Fruit fly (Drosophila melanogaster) ovary, adult (tissue): ENCODE results near the gene NimB5.

ENCODE experiments used
- CG17801 ChIP-seq: fragments of 200-800 bp; optimal IDR thresholded peaks from 2 replicates; lab custom pipeline; 2019; ENCODE audit warnings: missing biosample characterization, mild to moderate bottlenecking, missing genetic modification characterization, moderate library complexity; ENCODE audit not compliant: partially characterized antibody

Gene NimB5

dm6 chr2L:14020545-14020874 lies 50.5 kb downstream of the NimB5 start:
- TF ChIP-seq CG17801 (GFP tag; lab: Kevin White, UChicago), result no peak

- no peak for TF ChIP-seq CG17801 (GFP tag; lab: Kevin White, UChicago)
These were observed 51.1 kb downstream of the NimB5 start for dm6 chr2L:14020875-14021643.

dm6 chr2L:14021646-14022129 lies 51.7 kb downstream of the NimB5 start:
- no peak for TF ChIP-seq CG17801 (GFP tag; lab: Kevin White, UChicago)
